Worm (Caenorhabditis elegans): ENCODE measurements around the gene cux-7.

DNA sequence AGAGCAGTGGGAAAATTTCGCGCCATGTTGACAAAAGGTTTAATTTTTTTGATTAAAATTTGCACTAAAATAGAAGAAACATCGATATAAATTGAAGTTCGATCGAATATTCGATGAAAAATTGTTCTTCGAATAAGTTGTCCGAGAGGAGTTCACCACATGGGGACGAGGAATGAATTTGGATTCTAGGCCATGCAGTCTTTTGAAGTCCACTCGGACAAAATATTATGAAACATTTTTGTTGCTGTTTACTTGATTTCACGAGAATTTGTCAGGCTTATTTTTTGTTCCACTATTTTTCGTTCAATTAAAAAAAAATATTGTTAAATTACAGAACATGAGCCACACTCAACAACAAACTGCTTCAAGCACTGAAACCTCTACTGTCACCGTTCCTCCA is at the start of gene cux-7, which contains the start of gene C07H6.2:
- TF ChIP-seq nhr-28 (tag; optimal IDR thresholded peaks at IDR 0.05) (no peak), pha-4 (tag; optimal IDR thresholded peaks at IDR 0.05) (peak; percentile 38), mep-1 (tag; optimal IDR thresholded peaks at IDR 0.05) (no peak), blmp-1 (tag; optimal IDR thresholded peaks at IDR 0.05) (no peak), elt-1 (tag; optimal IDR thresholded peaks at IDR 0.05; ENCODE audit: borderline replicate concordance, insufficient read depth) (no peak), unc-62 (GFP tag; optimal IDR thresholded peaks at IDR 0.05) (no peak), lsy-2 (tag; optimal IDR thresholded peaks at IDR 0.05) (no peak)
